Worm (Caenorhabditis elegans) whole organism, mixed stage, embryonic: ENCODE measurements around the gene vep-2.

Experiments used
- elt-1 ChIP-seq: sonication (generic microtip); optimal IDR thresholded peaks from 2 replicates; lab custom pipeline; 2017; ENCODE audit warnings: missing genetic modification characterization, mild to moderate bottlenecking, missing compliant biosample characterization, antibody characterized with exemption, moderate library complexity, borderline replicate concordance; ENCODE audit not compliant: insufficient read depth
- elt-3 ChIP-seq: fragments of 150-350 bp; optimal IDR thresholded peaks from 2 replicates; lab custom pipeline; 2014; ENCODE audit warnings: missing biosample characterization, missing genetic modification characterization
- hlh-1 ChIP-seq: fragments of 150-350 bp; optimal IDR thresholded peaks from 2 replicates; lab custom pipeline; 2014; ENCODE audit warnings: missing biosample characterization, missing genetic modification reagents, missing genetic modification characterization
- lsy-2 ChIP-seq: fragments of 150-350 bp; optimal IDR thresholded peaks from 2 replicates; lab custom pipeline; 2014; ENCODE audit warnings: missing biosample characterization, missing genetic modification characterization
- nhr-12 ChIP-seq: fragments of 150-350 bp; optimal IDR thresholded peaks from 2 replicates; lab custom pipeline; 2014; ENCODE audit warnings: missing biosample characterization, missing genetic modification characterization
- nhr-237 ChIP-seq: fragments of 150-350 bp; optimal IDR thresholded peaks from 2 replicates; lab custom pipeline; 2014; ENCODE audit warnings: missing biosample characterization, missing genetic modification characterization
- nhr-28 ChIP-seq: fragments of 150-350 bp; optimal IDR thresholded peaks from 2 replicates; lab custom pipeline; 2014; ENCODE audit warnings: missing biosample characterization, missing genetic modification characterization
- nhr-76 ChIP-seq: sonication (generic microtip); optimal IDR thresholded peaks from 2 replicates; lab custom pipeline; 2017; ENCODE audit warnings: missing biosample characterization, missing genetic modification characterization
- pha-4 ChIP-seq: fragments of 150-350 bp; optimal IDR thresholded peaks from 2 replicates; lab custom pipeline; 2018; ENCODE audit warnings: missing biosample characterization, missing genetic modification reagents, missing genetic modification characterization
- sptf-1 ChIP-seq: sonication (generic microtip); optimal IDR thresholded peaks from 2 replicates; lab custom pipeline; 2017; ENCODE audit warnings: mild to moderate bottlenecking, missing genetic modification characterization, moderate library complexity, missing compliant biosample characterization
- tbx-8 ChIP-seq: fragments of 200-800 bp; sonication (Bioruptor generic); optimal IDR thresholded peaks from 2 replicates; lab custom pipeline; 2018; ENCODE audit warnings: mild to moderate bottlenecking, missing genetic modification characterization, moderate library complexity, missing compliant biosample characterization
- unc-62 ChIP-seq: fragments of 150-350 bp; optimal IDR thresholded peaks from 2 replicates; lab custom pipeline; 2014; ENCODE audit warnings: missing biosample characterization, missing genetic modification reagents, missing genetic modification characterization

ce11 chrX:3655972-3656371, 27.9 kb downstream of the vep-2 start, which contains the start of gene R11G1.7:
- TF ChIP-seq nhr-28 (tag; lab: Kevin White, UChicago) (no peak), unc-62 (GFP tag; lab: Kevin White, UChicago) (no peak), lsy-2 (tag; lab: Kevin White, UChicago) (no peak), nhr-12 (tag; lab: Kevin White, UChicago) (no peak), elt-1 (tag; lab: Kevin White, UChicago) (no peak), nhr-76 (no peak), hlh-1 (tag; lab: Kevin White, UChicago) (no peak), pha-4 (tag; lab: Kevin White, UChicago) (no peak), sptf-1 (tag; lab: Kevin White, UChicago) (no peak), tbx-8 (GFP tag; lab: Kevin White, UChicago) (no peak), nhr-237 (tag; lab: Kevin White, UChicago) (no peak), elt-3 (no peak)
